Worm (Caenorhabditis elegans) whole organism, L2 larva: Measurements from ENCODE around the gene T05A8.6.

Source experiments
- ama-1 ChIP-seq: fragments of 150-350 bp; optimal IDR thresholded peaks from 2 replicates; lab custom pipeline; 2018; ENCODE audit warnings: inconsistent platforms
- elt-1 ChIP-seq: fragments of 150-350 bp; optimal IDR thresholded peaks from 2 replicates; lab custom pipeline; 2014; ENCODE audit warnings: missing biosample characterization, missing genetic modification characterization
- lin-13 ChIP-seq: fragments of 150-350 bp; optimal IDR thresholded peaks from 2 replicates; lab custom pipeline; 2014; ENCODE audit warnings: missing biosample characterization, missing genetic modification reagents, missing genetic modification characterization
- lin-39 ChIP-seq: fragments of 150-350 bp; optimal IDR thresholded peaks from 2 replicates; lab custom pipeline; 2014; ENCODE audit warnings: missing biosample characterization, missing genetic modification reagents, missing genetic modification characterization
- lsy-2 ChIP-seq, 2 experiments: fragments of 150-350 bp in 1 of 2; sonication (generic microtip) in 1 of 2; optimal IDR thresholded peaks; 2 replicates each; lab custom pipeline; 2014 to 2017; ENCODE audit warnings: missing biosample characterization in 2 of 2, missing genetic modification characterization in 2 of 2
- mdl-1 ChIP-seq, 2 experiments: fragments of 150-350 bp in 1 of 2; sonication (generic microtip) in 1 of 2; optimal IDR thresholded peaks; 2 replicates each; lab custom pipeline; 2017; ENCODE audit warnings: missing biosample characterization in 2 of 2, missing genetic modification characterization in 2 of 2
- nhr-10 ChIP-seq: sonication (generic microtip); optimal IDR thresholded peaks from 2 replicates; lab custom pipeline; 2017; ENCODE audit warnings: missing biosample characterization, missing genetic modification characterization
- nhr-11 ChIP-seq: fragments of 150-350 bp; optimal IDR thresholded peaks from 2 replicates; lab custom pipeline; 2014; ENCODE audit warnings: missing biosample characterization, missing genetic modification characterization
- nhr-12 ChIP-seq: fragments of 150-350 bp; optimal IDR thresholded peaks from 2 replicates; lab custom pipeline; 2014; ENCODE audit warnings: missing biosample characterization, missing genetic modification characterization
- snpc-4 ChIP-seq: fragments of 150-350 bp; optimal IDR thresholded peaks from 2 replicates; lab custom pipeline; 2014; ENCODE audit warnings: missing biosample characterization, missing genetic modification characterization
- unc-62 ChIP-seq: fragments of 150-350 bp; optimal IDR thresholded peaks from 2 replicates; lab custom pipeline; 2014; ENCODE audit warnings: missing biosample characterization, missing genetic modification reagents, missing genetic modification characterization
- ztf-1 ChIP-seq: fragments of 200-800 bp; sonication (Bioruptor generic); conservative IDR thresholded peaks from 2 replicates; pipeline ENCODE4 v1.3.6; 2022; ENCODE audit warnings: missing genetic modification characterization, missing compliant biosample characterization

- TF ChIP-seq snpc-4 (tag; lab: Kevin White, UChicago) (no peak), ama-1 (lab: Kevin White, UChicago) (no peak), elt-1 (tag; lab: Kevin White, UChicago) (no peak), nhr-11 (tag; lab: Kevin White, UChicago) (no peak), nhr-12 (no peak), lin-13 (GFP tag; lab: Kevin White, UChicago) (no peak), ztf-1 (GFP tag; lab: Robert Waterston, UW) (no peak), mdl-1 (tag; optimal IDR thresholded peaks at IDR 0.05; lab: Kevin White, UChicago) (no peak), nhr-10 (tag; lab: Kevin White, UChicago) (no peak), unc-62 (no peak), lin-39 (tag; lab: Kevin White, UChicago) (no peak), lsy-2 (tag; optimal IDR thresholded peaks at IDR 0.05; lab: Kevin White, UChicago) (no peak)
Measured at ce11 chrII:2752999-2753398, 13.5 kb upstream of the T05A8.6 start, which contains the start of gene F29A7.3.
